Worm (Caenorhabditis elegans) whole organism, L4/young adult: ENCODE results near the gene fbxc-31.

ENCODE experiments used
- dao-5 ChIP-seq: sonication (generic microtip); optimal IDR thresholded peaks from 2 replicates; lab custom pipeline; 2016; ENCODE audit warnings: missing genotype, missing genetic modification characterization, moderate library complexity, missing compliant biosample characterization
- him-1 ChIP-seq: sonication (generic microtip); optimal IDR thresholded peaks from 2 replicates; lab custom pipeline; 2016; ENCODE audit warnings: missing genotype, missing genetic modification reagents, missing genetic modification characterization, missing compliant biosample characterization

ce11 chrII:868240-868864, 43.4 kb upstream of the fbxc-31 start, which contains the start of gene fbxc-51:
- no peak for TF ChIP-seq him-1 (tag; lab: Kevin White, UChicago)
- TF ChIP-seq dao-5, result no peak
